Worm (Caenorhabditis elegans) whole organism, L4 larva: ENCODE data around the gene hpo-33.
A peak's percentile ranks its signal among the peaks of the same experiment; 100 is the strongest.

ENCODE experiments used
- F44E2.7 ChIP-seq: fragments of 200-800 bp; sonication (Bioruptor generic); IDR thresholded peaks from 2 replicates; pipeline ENCODE4 v2.1.2; 2022; ENCODE audit warnings: missing genetic modification characterization, missing compliant biosample characterization
- T20F7.1 ChIP-seq: fragments of 200-800 bp; sonication (Bioruptor generic); optimal IDR thresholded peaks from 2 replicates; lab custom pipeline; 2018; ENCODE audit warnings: mild to moderate bottlenecking, missing genetic modification characterization, missing compliant biosample characterization
- Y75B8A.6 ChIP-seq: fragments of 200-800 bp; sonication (Bioruptor generic); IDR thresholded peaks from 2 replicates; pipeline ENCODE4 v1.3.6; 2022; ENCODE audit warnings: missing genetic modification reagents, missing genetic modification characterization, missing compliant biosample characterization
- ceh-20 ChIP-seq: fragments of 200-800 bp; sonication (Bioruptor generic); IDR thresholded peaks from 2 replicates; pipeline ENCODE4 v1.3.6; 2022; ENCODE audit warnings: missing genetic modification reagents, missing genetic modification characterization, missing compliant biosample characterization
- ceh-82 ChIP-seq: sonication (generic microtip); optimal IDR thresholded peaks from 2 replicates; lab custom pipeline; 2017; ENCODE audit warnings: missing biosample characterization, missing genetic modification characterization
- ces-1 ChIP-seq: fragments of 150-350 bp; sonication (generic microtip); optimal IDR thresholded peaks from 4 replicates; lab custom pipeline; 2014; ENCODE audit warnings: missing biosample characterization, missing genetic modification reagents, missing genetic modification characterization
- dpl-1 ChIP-seq: fragments of 150-350 bp; optimal IDR thresholded peaks from 2 replicates; lab custom pipeline; 2014; ENCODE audit warnings: missing biosample characterization, missing genetic modification reagents, missing genetic modification characterization
- dve-1 ChIP-seq: sonication (generic microtip); optimal IDR thresholded peaks from 2 replicates; lab custom pipeline; 2017; ENCODE audit warnings: antibody characterized with exemption, mild to moderate bottlenecking, missing genetic modification characterization, missing compliant biosample characterization; ENCODE audit not compliant: insufficient read depth
- egl-27 ChIP-seq: sonication (generic microtip); optimal IDR thresholded peaks from 3 replicates; lab custom pipeline; 2017; ENCODE audit warnings: missing biosample characterization, missing genetic modification reagents, missing genetic modification characterization
- fos-1 ChIP-seq: fragments of 150-350 bp; optimal IDR thresholded peaks from 2 replicates; lab custom pipeline; 2014; ENCODE audit warnings: missing biosample characterization, missing genetic modification characterization
- hlh-30 ChIP-seq: sonication (generic microtip); optimal IDR thresholded peaks from 2 replicates; lab custom pipeline; 2017; ENCODE audit warnings: antibody characterized with exemption, mild to moderate bottlenecking, missing genetic modification characterization, missing compliant biosample characterization; ENCODE audit not compliant: insufficient read depth
- lim-7 ChIP-seq: fragments of 200-800 bp; sonication (Bioruptor generic); IDR thresholded peaks from 2 replicates; pipeline ENCODE4 v1.3.6; 2022; ENCODE audit warnings: missing genetic modification characterization, missing compliant biosample characterization
- lin-1 ChIP-seq: fragments of 200-800 bp; sonication (Bioruptor generic); IDR thresholded peaks from 2 replicates; pipeline ENCODE4 v1.3.6; 2022; ENCODE audit warnings: missing genetic modification reagents, missing genetic modification characterization, missing compliant biosample characterization
- lin-13 ChIP-seq: fragments of 150-350 bp; optimal IDR thresholded peaks from 2 replicates; lab custom pipeline; 2014; ENCODE audit warnings: missing biosample characterization, missing genetic modification reagents, missing genetic modification characterization
- lin-39 ChIP-seq: fragments of 150-350 bp; optimal IDR thresholded peaks from 2 replicates; lab custom pipeline; 2014; ENCODE audit warnings: missing biosample characterization, missing genetic modification reagents, missing genetic modification characterization
- madf-5 ChIP-seq, 2 experiments: fragments of 200-800 bp; sonication (Bioruptor generic); IDR thresholded peaks; 2 replicates each; pipeline ENCODE4 v1.3.6; 2022; ENCODE audit warnings: missing compliant biosample characterization in 2 of 2, missing genetic modification characterization in 2 of 2
- madf-9 ChIP-seq: fragments of 200-800 bp; sonication (Bioruptor generic); conservative IDR thresholded peaks from 2 replicates; pipeline ENCODE4 v1.3.6; 2022; ENCODE audit warnings: missing genetic modification reagents, missing genetic modification characterization, missing compliant biosample characterization
- mdl-1 ChIP-seq, 2 experiments: fragments of 150-350 bp in 1 of 2; sonication (generic microtip) in 1 of 2; optimal IDR thresholded peaks; 2 replicates each; lab custom pipeline; 2014 to 2017; ENCODE audit warnings: missing biosample characterization in 2 of 2, missing genetic modification characterization in 2 of 2
- mdt-29 ChIP-seq: fragments of 200-800 bp; sonication (Bioruptor generic); IDR thresholded peaks from 2 replicates; pipeline ENCODE4 v1.3.6; 2022; ENCODE audit warnings: missing genetic modification reagents, missing genetic modification characterization, missing compliant biosample characterization
- mes-2 ChIP-seq: sonication (generic microtip); optimal IDR thresholded peaks from 2 replicates; lab custom pipeline; 2016; ENCODE audit warnings: missing genotype, mild to moderate bottlenecking, missing genetic modification characterization, missing compliant biosample characterization; ENCODE audit not compliant: poor library complexity, severe bottlenecking
- mxl-2 ChIP-seq: fragments of 200-800 bp; sonication (Bioruptor generic); conservative IDR thresholded peaks from 2 replicates; pipeline ENCODE4 v1.3.6; 2022; ENCODE audit warnings: missing genetic modification reagents, missing genetic modification characterization, missing compliant biosample characterization
- nhr-10 ChIP-seq: fragments of 150-350 bp; optimal IDR thresholded peaks from 2 replicates; lab custom pipeline; 2014; ENCODE audit warnings: missing biosample characterization, missing genetic modification characterization
- nhr-102 ChIP-seq: sonication (generic microtip); optimal IDR thresholded peaks from 2 replicates; lab custom pipeline; 2016; ENCODE audit warnings: mild to moderate bottlenecking, missing genetic modification characterization, moderate library complexity, missing compliant biosample characterization
- nhr-11 ChIP-seq: fragments of 150-350 bp; optimal IDR thresholded peaks from 2 replicates; lab custom pipeline; 2014; ENCODE audit warnings: missing biosample characterization, missing genetic modification characterization
- nhr-111 ChIP-seq: fragments of 200-800 bp; sonication (Bioruptor generic); optimal IDR thresholded peaks from 2 replicates; lab custom pipeline; 2018; ENCODE audit warnings: mild to moderate bottlenecking, missing genetic modification characterization, missing compliant biosample characterization
- nhr-237 ChIP-seq: sonication (generic microtip); optimal IDR thresholded peaks from 2 replicates; lab custom pipeline; 2017; ENCODE audit warnings: missing biosample characterization, missing genetic modification characterization
- nhr-25 ChIP-seq: sonication (generic microtip); optimal IDR thresholded peaks from 2 replicates; lab custom pipeline; 2017; ENCODE audit warnings: missing genetic modification characterization, mild to moderate bottlenecking, missing compliant biosample characterization, antibody characterized with exemption, moderate library complexity, borderline replicate concordance; ENCODE audit not compliant: insufficient read depth
- nhr-28 ChIP-seq: fragments of 150-350 bp; optimal IDR thresholded peaks from 2 replicates; lab custom pipeline; 2014; ENCODE audit warnings: missing biosample characterization, missing genetic modification characterization
- pha-4 ChIP-seq, 2 experiments: fragments of 150-350 bp in 1 of 2; fragments of 200-800 bp in 1 of 2; sonication (Bioruptor generic) in 1 of 2; IDR thresholded peaks in 1 of 2; optimal IDR thresholded peaks in 1 of 2; 2 replicates each; pipeline versions ENCODE4 v1.3.6 to Lab custom; 2014 to 2022; ENCODE audit warnings: missing genetic modification characterization in 2 of 2, missing genetic modification reagents in 2 of 2, missing biosample characterization in 1 of 2, missing compliant biosample characterization in 1 of 2
- saeg-2 ChIP-seq: fragments of 200-800 bp; sonication (Bioruptor generic); IDR thresholded peaks from 2 replicates; pipeline ENCODE4 v1.3.6; 2022; ENCODE audit warnings: missing genetic modification reagents, missing genetic modification characterization, missing compliant biosample characterization
- snpc-4 ChIP-seq: fragments of 150-350 bp; optimal IDR thresholded peaks from 2 replicates; lab custom pipeline; 2014; ENCODE audit warnings: missing biosample characterization, missing genetic modification characterization
- spr-3 ChIP-seq: fragments of 200-800 bp; sonication (Bioruptor generic); optimal IDR thresholded peaks from 2 replicates; lab custom pipeline; 2018; ENCODE audit warnings: mild to moderate bottlenecking, missing genetic modification characterization, missing compliant biosample characterization
- tag-97 ChIP-seq: fragments of 200-800 bp; sonication (Bioruptor generic); IDR thresholded peaks from 2 replicates; pipeline ENCODE4 v1.3.6; 2022; ENCODE audit warnings: missing genetic modification characterization, missing compliant biosample characterization
- unc-62 ChIP-seq, 3 experiments: fragments of 150-350 bp in 1 of 3; sonication (generic microtip); optimal IDR thresholded peaks in 2 of 3; peaks in 1 of 3; 1 replicate in 1 of 3; 2 replicates in 2 of 3; lab custom pipeline; 2014 to 2017; ENCODE audit warnings: missing biosample characterization in 3 of 3, missing genetic modification characterization in 3 of 3, missing genetic modification reagents in 3 of 3, missing genotype in 1 of 3
- zfp-3 ChIP-seq: fragments of 200-800 bp; sonication (Bioruptor generic); conservative IDR thresholded peaks from 2 replicates; pipeline ENCODE4 v1.3.6; 2022; ENCODE audit warnings: missing genetic modification reagents, missing genetic modification characterization, missing compliant biosample characterization
- zip-11 ChIP-seq: fragments of 200-800 bp; sonication (Bioruptor generic); IDR thresholded peaks from 2 replicates; pipeline ENCODE4 v1.3.6; 2022; ENCODE audit warnings: missing genetic modification characterization, missing compliant biosample characterization
- zip-2 ChIP-seq: fragments of 150-350 bp; optimal IDR thresholded peaks from 2 replicates; lab custom pipeline; 2014; ENCODE audit warnings: missing biosample characterization, missing genetic modification characterization

hpo-33 gene

DNA sequence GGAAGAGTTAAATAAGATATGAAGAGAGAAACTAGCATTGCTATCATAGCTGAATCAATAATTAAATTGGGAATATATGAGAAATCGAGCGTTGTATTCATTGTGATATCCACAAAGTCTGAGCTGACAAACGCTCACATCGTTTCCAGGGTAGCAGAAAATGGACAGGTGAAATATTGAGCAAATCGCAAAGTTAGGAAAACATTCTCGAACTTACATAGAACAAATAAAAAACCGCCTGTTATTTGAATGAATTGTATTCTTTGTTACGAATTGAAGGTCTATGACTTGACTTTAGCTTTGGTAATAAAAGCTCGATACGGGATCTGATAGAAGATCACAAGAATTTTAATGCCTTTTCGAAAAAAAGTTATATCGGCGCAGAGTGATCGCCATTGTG is 6.5 kb upstream of the hpo-33 start, which contains the start of gene srz-94:
Gene srz-94 (minus strand): TSS at position 101 of the 400 bp plus-strand sequence.
- TF ChIP-seq T20F7.1 = no peak
- no peak for TF ChIP-seq nhr-111 (GFP tag; lab: Kevin White, UChicago)
- no peak for TF ChIP-seq Y75B8A.6
- TF ChIP-seq mdl-1 (tag; optimal IDR thresholded peaks at IDR 0.05; lab: Kevin White, UChicago) = no peak
- TF ChIP-seq pha-4 (GFP tag; IDR thresholded peaks at IDR 0.05; lab: Robert Waterston, UW) = no peak
- TF ChIP-seq pha-4 (tag; optimal IDR thresholded peaks at IDR 0.05; lab: Kevin White, UChicago) = no peak
- TF ChIP-seq ceh-82 = no peak
- TF ChIP-seq lin-1 (GFP tag; lab: Robert Waterston, UW) = no peak
- TF ChIP-seq mdt-29 (GFP tag; lab: Robert Waterston, UW) = no peak
- no peak for TF ChIP-seq nhr-28
- no peak for TF ChIP-seq ces-1 (GFP tag; lab: Kevin White, UChicago)
- TF ChIP-seq nhr-102 (tag; lab: Kevin White, UChicago) = no peak
- no peak for TF ChIP-seq mes-2 (tag; lab: Kevin White, UChicago)

DNA sequence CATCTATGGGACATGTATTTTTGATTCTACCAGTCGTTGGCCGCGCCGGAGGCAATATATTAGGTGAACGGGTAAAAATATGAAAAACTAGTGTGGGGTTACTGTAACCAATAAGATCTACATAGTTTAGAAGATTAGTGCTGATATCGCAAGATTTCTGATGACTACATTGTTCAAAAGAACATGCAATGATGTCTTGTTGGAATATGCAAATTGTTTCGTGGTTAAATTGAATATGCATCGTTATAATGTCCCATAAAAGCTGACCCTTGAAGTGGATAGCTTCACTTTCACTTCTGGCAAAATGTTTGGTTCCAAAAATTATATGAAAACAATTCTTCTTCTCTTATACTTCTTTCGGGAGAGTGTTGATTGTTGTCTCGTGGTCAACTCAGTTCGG is 2.1 kb downstream of the hpo-33 start, which contains the start of gene F28B1.2:
Gene F28B1.2 (plus strand): TSS at position 301 of the 400 bp plus-strand sequence.
- TF ChIP-seq mxl-2 = no peak
- TF ChIP-seq ceh-20 = no peak
- TF ChIP-seq zip-11 (GFP tag; lab: Robert Waterston, UW) = no peak
- TF ChIP-seq tag-97 (GFP tag; lab: Robert Waterston, UW) = no peak
- no peak for TF ChIP-seq snpc-4 (tag; lab: Kevin White, UChicago)
- no peak for TF ChIP-seq lin-13 (GFP tag; lab: Kevin White, UChicago)
- no peak for TF ChIP-seq nhr-237 (tag; lab: Kevin White, UChicago)
- TF ChIP-seq ces-1 (GFP tag; lab: Kevin White, UChicago) = no peak
- no peak for TF ChIP-seq dve-1
- TF ChIP-seq nhr-10 = no peak
- no peak for TF ChIP-seq zfp-3 (GFP tag; lab: Robert Waterston, UW)
- TF ChIP-seq dpl-1 (GFP tag; lab: Kevin White, UChicago) = no peak
- no peak for TF ChIP-seq egl-27 (tag; lab: Kevin White, UChicago)
- no peak for TF ChIP-seq nhr-11 (tag; lab: Kevin White, UChicago)
- TF ChIP-seq F44E2.7 = no peak

DNA sequence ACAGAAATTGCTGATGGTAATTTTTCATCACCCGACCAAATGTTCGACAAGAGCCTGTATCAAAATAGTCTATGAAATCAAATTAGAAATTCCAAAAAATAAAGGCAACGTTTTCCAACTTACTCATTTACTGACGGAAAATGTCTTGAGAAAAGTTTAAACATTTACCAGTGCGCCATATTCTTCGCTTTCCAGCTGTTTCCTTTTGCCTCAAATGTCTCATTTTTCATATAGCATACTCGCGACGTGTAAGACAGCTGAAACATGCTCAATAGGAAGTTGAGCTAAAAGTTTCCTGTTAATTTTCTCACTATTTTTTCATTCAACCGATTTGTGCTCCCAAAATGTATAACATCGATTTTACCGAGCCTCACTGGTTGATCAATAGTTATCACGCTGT is 17.6 kb downstream of the hpo-33 start, which contains the start of gene sri-66:
Gene sri-66 (plus strand): TSS at position 301 of the 400 bp plus-strand sequence.
- TF ChIP-seq mxl-2 (no peak), fos-1 (tag; lab: Kevin White, UChicago) (no peak), madf-9 (GFP tag; lab: Robert Waterston, UW) (no peak), spr-3 (GFP tag; lab: Kevin White, UChicago) (no peak), madf-5 (GFP tag; IDR thresholded peaks at IDR 0.05; lab: Robert Waterston, UW) (no peak), Y75B8A.6 (no peak), hlh-30 (tag; lab: Kevin White, UChicago) (no peak)

DNA sequence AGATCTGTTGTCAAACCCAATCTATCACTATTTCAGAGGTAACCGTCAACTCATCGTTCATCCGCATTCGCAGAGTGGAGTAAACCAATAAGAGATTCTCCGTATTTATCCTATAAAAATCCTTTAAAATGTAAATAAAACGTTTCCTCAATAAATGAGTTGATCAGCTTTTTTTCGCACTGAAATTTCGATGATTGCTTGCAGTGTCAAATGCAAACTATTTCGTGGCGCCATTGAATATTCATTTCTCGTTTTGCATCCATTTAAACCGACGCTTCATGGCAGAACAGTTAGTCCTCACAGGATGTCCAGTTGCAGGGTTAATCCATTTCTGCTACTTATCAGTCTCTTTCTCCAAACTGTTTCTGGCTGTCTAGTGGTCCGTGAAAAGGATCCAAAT is 19.2 kb downstream of the hpo-33 start, which contains the start of gene F28B1.9:
Gene F28B1.9 (plus strand): TSS at position 301 of the 400 bp plus-strand sequence.
- TF ChIP-seq nhr-25 (tag; lab: Kevin White, UChicago) (no peak), zip-2 (tag; lab: Kevin White, UChicago) (no peak), lim-7 (GFP tag; lab: Robert Waterston, UW) (no peak), unc-62 (GFP tag; optimal IDR thresholded peaks at IDR 0.05 in 1 of 2; lab: Kevin White, UChicago) (peak in 1 of 2 experiments; percentile 15), unc-62 (tag; optimal IDR thresholded peaks at IDR 0.05; lab: Kevin White, UChicago) (no peak), saeg-2 (GFP tag; lab: Robert Waterston, UW) (no peak), lin-39 (no peak)
